Fruit fly (Drosophila melanogaster): Measurements from ENCODE around the gene Jon65Aiii.

dm6 chr3L:6084446-6084845 lies 33.9 kb downstream of the Jon65Aiii start:
- TF ChIP-seq Pif1B (GFP tag; optimal IDR thresholded peaks at IDR 0.05) (peak; percentile 10), CG17806 (tag; optimal IDR thresholded peaks at IDR 0.05) (peak; percentile 28), CG8301 (tag; optimal IDR thresholded peaks at IDR 0.05) (peak; percentile 64), CG10348 (GFP tag; IDR thresholded peaks at IDR 0.05) (no peak), CG14655 (GFP tag; optimal IDR thresholded peaks at IDR 0.05) (peak; percentile 67), Ets98B (GFP tag; IDR thresholded peaks at IDR 0.05) (no peak), EcR (GFP tag; optimal IDR thresholded peaks at IDR 0.05) (no peak), CG4496 (GFP tag; IDR thresholded peaks at IDR 0.05) (no peak; the same call in 2 of the 3 replicates), Snoo (tag; optimal IDR thresholded peaks at IDR 0.05) (no peak), CG8159 (tag; optimal IDR thresholded peaks at IDR 0.05) (peak; percentile 49), CG9948 (tag; optimal IDR thresholded peaks at IDR 0.05) (peak; percentile 62), rn (GFP tag; IDR thresholded peaks at IDR 0.05) (no peak), CG32121 (GFP tag; IDR thresholded peaks at IDR 0.05) (peak; percentile 48; the same call in 1 of the 2 replicates)

Measured in whole organism, pupa.